Worm (Caenorhabditis elegans) whole organism, L3 larva: Measurements from ENCODE around the gene hip-1.

Experiments
- R02D3.7 ChIP-seq: fragments of 150-350 bp; optimal IDR thresholded peaks from 2 replicates; lab custom pipeline; 2014; ENCODE audit warnings: missing biosample characterization, missing genetic modification characterization
- aly-2 ChIP-seq: fragments of 150-350 bp; optimal IDR thresholded peaks from 2 replicates; lab custom pipeline; 2014; ENCODE audit warnings: missing biosample characterization, missing genetic modification characterization
- ama-1 ChIP-seq: fragments of 150-350 bp; optimal IDR thresholded peaks from 2 replicates; lab custom pipeline; 2018
- ceh-16 ChIP-seq: sonication (generic microtip); optimal IDR thresholded peaks from 2 replicates; lab custom pipeline; 2017; ENCODE audit warnings: missing biosample characterization, missing genetic modification characterization
- ceh-28 ChIP-seq: fragments of 150-350 bp; optimal IDR thresholded peaks from 2 replicates; lab custom pipeline; 2014; ENCODE audit warnings: missing biosample characterization, missing genetic modification reagents, missing genetic modification characterization
- ceh-82 ChIP-seq: fragments of 150-350 bp; optimal IDR thresholded peaks from 2 replicates; lab custom pipeline; 2014; ENCODE audit warnings: missing biosample characterization, missing genetic modification characterization
- ceh-9 ChIP-seq: sonication (generic microtip); optimal IDR thresholded peaks from 2 replicates; lab custom pipeline; 2018; ENCODE audit warnings: missing biosample characterization, missing genetic modification characterization
- daf-12 ChIP-seq: fragments of 150-350 bp; optimal IDR thresholded peaks from 2 replicates; lab custom pipeline; 2014; ENCODE audit warnings: missing biosample characterization, missing genetic modification reagents, missing genetic modification characterization
- egl-27 ChIP-seq: sonication (generic microtip); optimal IDR thresholded peaks from 4 replicates; lab custom pipeline; 2017; ENCODE audit warnings: missing biosample characterization, missing genetic modification reagents, missing genetic modification characterization
- egl-5 ChIP-seq: fragments of 150-350 bp; optimal IDR thresholded peaks from 2 replicates; lab custom pipeline; 2017; ENCODE audit warnings: missing biosample characterization, missing genetic modification reagents, missing genetic modification characterization, inconsistent platforms
- elt-1 ChIP-seq: fragments of 150-350 bp; optimal IDR thresholded peaks from 2 replicates; lab custom pipeline; 2014; ENCODE audit warnings: missing biosample characterization, missing genetic modification characterization
- elt-2 ChIP-seq: sonication (generic microtip); optimal IDR thresholded peaks from 2 replicates; lab custom pipeline; 2016; ENCODE audit warnings: missing genetic modification reagents, mild to moderate bottlenecking, missing genetic modification characterization, missing compliant biosample characterization
- eor-1 ChIP-seq, 2 experiments: fragments of 150-350 bp; optimal IDR thresholded peaks; 2 replicates each; lab custom pipeline; 2014 to 2018; ENCODE audit warnings: missing biosample characterization in 2 of 2, missing genetic modification characterization in 2 of 2
- fkh-10 ChIP-seq: sonication (generic microtip); optimal IDR thresholded peaks from 2 replicates; lab custom pipeline; 2017; ENCODE audit warnings: missing biosample characterization, missing genetic modification reagents, missing genetic modification characterization
- hmg-11 ChIP-seq: sonication (generic microtip); optimal IDR thresholded peaks from 2 replicates; lab custom pipeline; 2016; ENCODE audit warnings: missing genetic modification characterization, missing compliant biosample characterization
- jun-1 ChIP-seq: fragments of 150-350 bp; optimal IDR thresholded peaks from 2 replicates; lab custom pipeline; 2014; ENCODE audit warnings: missing biosample characterization, missing genetic modification reagents, missing genetic modification characterization
- lin-15B ChIP-seq: fragments of 150-350 bp; optimal IDR thresholded peaks from 2 replicates; lab custom pipeline; 2014; ENCODE audit warnings: missing biosample characterization, missing genetic modification characterization
- lin-39 ChIP-seq: fragments of 150-350 bp; optimal IDR thresholded peaks from 2 replicates; lab custom pipeline; 2018; ENCODE audit warnings: missing biosample characterization, missing genetic modification reagents, missing genetic modification characterization
- lsy-12 ChIP-seq: sonication (generic microtip); optimal IDR thresholded peaks from 2 replicates; lab custom pipeline; 2016; ENCODE audit warnings: mild to moderate bottlenecking, missing genetic modification characterization, missing compliant biosample characterization
- mml-1 ChIP-seq: fragments of 150-350 bp; sonication (generic microtip); optimal IDR thresholded peaks from 3 replicates; lab custom pipeline; 2014; ENCODE audit warnings: missing biosample characterization, missing genetic modification characterization
- nfya-1 ChIP-seq: sonication (generic microtip); optimal IDR thresholded peaks from 2 replicates; lab custom pipeline; 2017; ENCODE audit warnings: missing genetic modification characterization, mild to moderate bottlenecking, missing compliant biosample characterization, antibody characterized with exemption, moderate library complexity; ENCODE audit not compliant: insufficient read depth
- nhr-12 ChIP-seq: fragments of 150-350 bp; optimal IDR thresholded peaks from 2 replicates; lab custom pipeline; 2014; ENCODE audit warnings: missing biosample characterization, missing genetic modification characterization
- nhr-23 ChIP-seq: fragments of 150-350 bp; optimal IDR thresholded peaks from 2 replicates; lab custom pipeline; 2014; ENCODE audit warnings: missing biosample characterization, missing genetic modification reagents, missing genetic modification characterization
- nhr-237 ChIP-seq: fragments of 150-350 bp; optimal IDR thresholded peaks from 2 replicates; lab custom pipeline; 2014; ENCODE audit warnings: missing biosample characterization, missing genetic modification characterization
- nhr-28 ChIP-seq: fragments of 150-350 bp; optimal IDR thresholded peaks from 2 replicates; lab custom pipeline; 2014; ENCODE audit warnings: missing biosample characterization, missing genetic modification characterization
- nhr-43 ChIP-seq: sonication (generic microtip); optimal IDR thresholded peaks from 2 replicates; lab custom pipeline; 2016; ENCODE audit warnings: mild to moderate bottlenecking, missing genetic modification characterization, missing compliant biosample characterization; ENCODE audit not compliant: poor library complexity, severe bottlenecking
- nhr-67 ChIP-seq: fragments of 150-350 bp; optimal IDR thresholded peaks from 2 replicates; lab custom pipeline; 2014; ENCODE audit warnings: missing biosample characterization, missing genetic modification characterization
- nhr-76 ChIP-seq: fragments of 150-350 bp; sonication (generic microtip); optimal IDR thresholded peaks from 5 replicates; lab custom pipeline; 2014; ENCODE audit warnings: missing biosample characterization, missing genetic modification characterization
- nhr-77 ChIP-seq: fragments of 150-350 bp; optimal IDR thresholded peaks from 2 replicates; lab custom pipeline; 2014; ENCODE audit warnings: missing biosample characterization, missing genetic modification characterization
- pha-4 ChIP-seq: fragments of 150-350 bp; optimal IDR thresholded peaks from 2 replicates; lab custom pipeline; 2014; ENCODE audit warnings: missing biosample characterization, missing genetic modification reagents, missing genetic modification characterization
- sea-2 ChIP-seq: fragments of 150-350 bp; sonication (generic microtip); optimal IDR thresholded peaks from 4 replicates; lab custom pipeline; 2014; ENCODE audit warnings: missing biosample characterization, missing genetic modification reagents, missing genetic modification characterization
- skn-1 ChIP-seq: fragments of 150-350 bp; optimal IDR thresholded peaks from 2 replicates; lab custom pipeline; 2014; ENCODE audit warnings: missing biosample characterization, missing genetic modification characterization
- snpc-4 ChIP-seq: fragments of 150-350 bp; optimal IDR thresholded peaks from 2 replicates; lab custom pipeline; 2014; ENCODE audit warnings: missing biosample characterization, missing genetic modification characterization
- tbx-2 ChIP-seq: sonication (generic microtip); optimal IDR thresholded peaks from 2 replicates; lab custom pipeline; 2016; ENCODE audit warnings: mild to moderate bottlenecking, missing genetic modification characterization, missing compliant biosample characterization
- unc-39 ChIP-seq: sonication (generic microtip); optimal IDR thresholded peaks from 4 replicates; lab custom pipeline; 2017; ENCODE audit warnings: missing biosample characterization, missing genetic modification characterization
- unc-62 ChIP-seq: fragments of 150-350 bp; sonication (generic microtip); optimal IDR thresholded peaks from 4 replicates; lab custom pipeline; 2014; ENCODE audit warnings: missing biosample characterization, missing genetic modification reagents, missing genetic modification characterization
- ztf-11 ChIP-seq: fragments of 150-350 bp; optimal IDR thresholded peaks from 2 replicates; lab custom pipeline; 2014; ENCODE audit warnings: missing biosample characterization, missing genetic modification characterization

Gene hip-1

ce11 chrIII:13575610-13576232, 46.6 kb downstream of the hip-1 start, which contains the start of gene osm-7:
Gene osm-7 (plus strand): TSS chrIII:13576182.
- TF ChIP-seq jun-1 (tag; lab: Kevin White, UChicago) (no peak), nfya-1 (tag; lab: Kevin White, UChicago) (no peak), eor-1 (tag; optimal IDR thresholded peaks at IDR 0.05; lab: Kevin White, UChicago) (no peak)

- TF ChIP-seq lin-15B = no peak
- TF ChIP-seq mml-1 (tag; lab: Kevin White, UChicago) = no peak
- TF ChIP-seq skn-1 (tag; lab: Kevin White, UChicago) = no peak
- no peak for TF ChIP-seq ztf-11
- TF ChIP-seq nhr-12 (tag; lab: Kevin White, UChicago) = no peak
- TF ChIP-seq aly-2 (tag; lab: Kevin White, UChicago) = no peak
- TF ChIP-seq sea-2 (GFP tag; lab: Kevin White, UChicago) = no peak
- no peak for TF ChIP-seq fkh-10 (GFP tag; lab: Kevin White, UChicago)
- TF ChIP-seq nhr-67 = no peak
- no peak for TF ChIP-seq ama-1
- no peak for TF ChIP-seq pha-4 (tag; lab: Kevin White, UChicago)
- TF ChIP-seq nhr-43 (tag; lab: Kevin White, UChicago) = no peak
- no peak for TF ChIP-seq ceh-82
- TF ChIP-seq tbx-2 = no peak
These were observed 51.9 kb downstream of the hip-1 start, which contains the start of gene exc-12 for ce11 chrIII:13570347-13570746. Gene exc-12 (minus strand): TSS chrIII:13570447.

- TF ChIP-seq hmg-11 (tag; lab: Kevin White, UChicago) (peak; percentile 10), nfya-1 (tag; lab: Kevin White, UChicago) (peak; percentile 30), elt-2 (tag; lab: Kevin White, UChicago) (no peak)
These were observed 56.3 kb downstream of the hip-1 start for ce11 chrIII:13565972-13566371.

- TF ChIP-seq ceh-28 (tag; lab: Kevin White, UChicago) = no peak
- TF ChIP-seq nfya-1 (tag; lab: Kevin White, UChicago) = peak; percentile 64
- TF ChIP-seq skn-1 (tag; lab: Kevin White, UChicago) = no peak
- TF ChIP-seq unc-39 = no peak
- no peak for TF ChIP-seq egl-27 (tag; lab: Kevin White, UChicago)
- no peak for TF ChIP-seq nhr-76
- no peak for TF ChIP-seq ceh-16 (tag; lab: Kevin White, UChicago)
- no peak for TF ChIP-seq mml-1 (tag; lab: Kevin White, UChicago)
- TF ChIP-seq R02D3.7 = no peak
- TF ChIP-seq eor-1 (tag; optimal IDR thresholded peaks at IDR 0.05; lab: Kevin White, UChicago) = no peak
- no peak for TF ChIP-seq nhr-12 (tag; lab: Kevin White, UChicago)
- TF ChIP-seq lin-39 (tag; lab: Kevin White, UChicago) = peak; percentile 2
- TF ChIP-seq egl-5 (tag; lab: Kevin White, UChicago) = peak; percentile 34
- no peak for TF ChIP-seq daf-12
- peak; percentile 5 for TF ChIP-seq lin-15B
- no peak for TF ChIP-seq nhr-77
- no peak for TF ChIP-seq aly-2 (tag; lab: Kevin White, UChicago)
- TF ChIP-seq nhr-28 (tag; lab: Kevin White, UChicago) = no peak
- TF ChIP-seq lsy-12 (tag; lab: Kevin White, UChicago) = no peak
- no peak for TF ChIP-seq ama-1
- TF ChIP-seq sea-2 (GFP tag; lab: Kevin White, UChicago) = no peak
- TF ChIP-seq nhr-237 (tag; lab: Kevin White, UChicago) = no peak
- peak; percentile 27 for TF ChIP-seq fkh-10 (GFP tag; lab: Kevin White, UChicago)
- peak; percentile 59 for TF ChIP-seq hmg-11 (tag; lab: Kevin White, UChicago)
- TF ChIP-seq pha-4 (tag; lab: Kevin White, UChicago) = no peak
- no peak for TF ChIP-seq ceh-9
- no peak for TF ChIP-seq unc-62 (GFP tag; lab: Kevin White, UChicago)
- TF ChIP-seq elt-2 (tag; lab: Kevin White, UChicago) = no peak
- TF ChIP-seq snpc-4 = peak; percentile 19
- no peak for TF ChIP-seq elt-1
- TF ChIP-seq nhr-23 (tag; lab: Kevin White, UChicago) = no peak
- no peak for TF ChIP-seq jun-1 (tag; lab: Kevin White, UChicago)
These were observed 57.4 kb downstream of the hip-1 start, which contains the start of gene aldo-1 for ce11 chrIII:13564929-13565328. Gene aldo-1 (minus strand): TSS chrIII:13564937.
